Fruit fly (Drosophila melanogaster) whole organism, embryonic: ENCODE results near the gene mtTFB2.

Experiments used
- CG11504 ChIP-seq: fragments of 200-800 bp; sonication (Bioruptor generic); optimal IDR thresholded peaks from 3 replicates; lab custom pipeline; 2019; ENCODE audit warnings: missing biosample characterization, mild to moderate bottlenecking, missing genetic modification characterization, moderate library complexity
- CG12299 ChIP-seq: fragments of 200-800 bp; sonication (Bioruptor generic); optimal IDR thresholded peaks from 2 replicates; lab custom pipeline; 2018; ENCODE audit warnings: missing biosample characterization, mild to moderate bottlenecking, missing genetic modification characterization
- CG12769 ChIP-seq: fragments of 200-800 bp; sonication (Bioruptor generic); optimal IDR thresholded peaks from 2 replicates; lab custom pipeline; 2019; ENCODE audit warnings: missing biosample characterization, mild to moderate bottlenecking, missing genetic modification characterization, moderate library complexity
- CG13123 ChIP-seq: fragments of 200-800 bp; sonication (Bioruptor generic); optimal IDR thresholded peaks from 2 replicates; lab custom pipeline; 2016; ENCODE audit warnings: missing biosample characterization, missing genetic modification characterization
- CG1529 ChIP-seq: fragments of 200-800 bp; sonication (Bioruptor generic); optimal IDR thresholded peaks from 3 replicates; lab custom pipeline; 2018; ENCODE audit warnings: missing biosample characterization, missing genetic modification characterization
- CG17359 ChIP-seq: fragments of 200-800 bp; sonication (Bioruptor generic); optimal IDR thresholded peaks from 3 replicates; lab custom pipeline; 2018; ENCODE audit warnings: missing biosample characterization, mild to moderate bottlenecking, missing genetic modification characterization, moderate library complexity
- CG17361 ChIP-seq: fragments of 200-800 bp; sonication (Bioruptor generic); IDR thresholded peaks from 3 replicates; pipeline ENCODE4 v1.3.6; 2022; ENCODE audit warnings: missing biosample characterization, missing genetic modification characterization
- CG18599 ChIP-seq: fragments of 200-800 bp; sonication (Bioruptor generic); optimal IDR thresholded peaks from 3 replicates; lab custom pipeline; 2017; ENCODE audit warnings: missing biosample characterization, missing genetic modification characterization, mild to moderate bottlenecking, moderate library complexity, missing genetic modification reagents
- CG18619 ChIP-seq: fragments of 200-800 bp; sonication (Bioruptor generic); optimal IDR thresholded peaks from 3 replicates; lab custom pipeline; 2017; ENCODE audit warnings: missing biosample characterization, mild to moderate bottlenecking, missing genetic modification characterization
- CG2199 ChIP-seq: fragments of 200-800 bp; sonication (Bioruptor generic); IDR thresholded peaks from 3 replicates; pipeline ENCODE4 v1.3.6; 2022; ENCODE audit warnings: missing biosample characterization, missing genetic modification characterization
- CG2712 ChIP-seq: fragments of 200-800 bp; optimal IDR thresholded peaks from 3 replicates; lab custom pipeline; 2019; ENCODE audit warnings: missing biosample characterization, mild to moderate bottlenecking, missing genetic modification characterization, moderate library complexity
- CG2875 ChIP-seq: fragments of 200-800 bp; sonication (Bioruptor generic); optimal IDR thresholded peaks from 2 replicates; lab custom pipeline; 2017; ENCODE audit warnings: missing biosample characterization, mild to moderate bottlenecking, missing genetic modification characterization, missing genetic modification reagents
- CG30403 ChIP-seq: fragments of 200-800 bp; sonication (Bioruptor generic); optimal IDR thresholded peaks from 3 replicates; lab custom pipeline; 2016; ENCODE audit warnings: missing biosample characterization, missing genetic modification characterization
- CG31441 ChIP-seq: fragments of 200-800 bp; sonication (Bioruptor generic); IDR thresholded peaks from 2 replicates; pipeline ENCODE4 v1.3.6; 2022; ENCODE audit warnings: missing biosample characterization, missing genetic modification characterization
- CG34422 ChIP-seq: fragments of 200-800 bp; sonication (Bioruptor generic); IDR thresholded peaks from 3 replicates; pipeline ENCODE4 v1.3.6; 2022; ENCODE audit warnings: missing biosample characterization, missing genetic modification characterization
- CG4424 ChIP-seq: fragments of 200-800 bp; sonication (Bioruptor generic); optimal IDR thresholded peaks from 3 replicates; lab custom pipeline; 2016; ENCODE audit warnings: missing biosample characterization, missing genetic modification characterization
- CG6813 ChIP-seq: fragments of 200-800 bp; sonication (Bioruptor generic); optimal IDR thresholded peaks from 2 replicates; lab custom pipeline; 2017; ENCODE audit warnings: missing biosample characterization, missing genetic modification characterization, mild to moderate bottlenecking, moderate library complexity, missing genetic modification reagents
- CG7839 ChIP-seq: fragments of 200-800 bp; sonication (Bioruptor generic); optimal IDR thresholded peaks from 3 replicates; lab custom pipeline; 2018; ENCODE audit warnings: missing biosample characterization, mild to moderate bottlenecking, missing genetic modification characterization, moderate library complexity
- CG8290 ChIP-seq, 3 experiments: fragments of 200-800 bp; sonication (Bioruptor generic); optimal IDR thresholded peaks; 2 replicates each; lab custom pipeline; 2016 to 2019; ENCODE audit warnings: missing biosample characterization in 3 of 3, missing genetic modification characterization in 3 of 3, mild to moderate bottlenecking in 2 of 3, moderate library complexity in 1 of 3
- CG8388 ChIP-seq: fragments of 200-800 bp; sonication (Bioruptor generic); optimal IDR thresholded peaks from 2 replicates; lab custom pipeline; 2019; ENCODE audit warnings: missing biosample characterization, mild to moderate bottlenecking, missing genetic modification characterization, moderate library complexity
- CoRest ChIP-seq: fragments of 200-800 bp; sonication (Bioruptor generic); optimal IDR thresholded peaks from 3 replicates; lab custom pipeline; 2018; ENCODE audit warnings: missing biosample characterization, mild to moderate bottlenecking, missing genetic modification characterization, moderate library complexity
- Ets65A ChIP-seq: fragments of 200-800 bp; sonication (Bioruptor generic); peaks from one replicate; lab custom pipeline; 2016; ENCODE audit warnings: missing biosample characterization, missing genetic modification characterization
- HmgD ChIP-seq: fragments of 200-800 bp; sonication (Bioruptor generic); optimal IDR thresholded peaks from 3 replicates; lab custom pipeline; 2016; ENCODE audit warnings: missing biosample characterization, missing genetic modification characterization
- Hr51 ChIP-seq, 2 experiments: fragments of 200-800 bp; sonication (Bioruptor generic); optimal IDR thresholded peaks; 2 replicates in 1 of 2; 3 replicates in 1 of 2; lab custom pipeline; 2016 to 2018; ENCODE audit warnings: missing biosample characterization in 2 of 2, missing genetic modification characterization in 2 of 2, mild to moderate bottlenecking in 1 of 2, moderate library complexity in 1 of 2
- Med ChIP-seq: fragments of 200-800 bp; sonication (Bioruptor generic); peaks from one replicate; lab custom pipeline; 2016; ENCODE audit warnings: missing biosample characterization, missing genetic modification characterization, mild to moderate bottlenecking, inconsistent platforms, moderate library complexity
- Meics ChIP-seq: fragments of 200-800 bp; sonication (Bioruptor generic); optimal IDR thresholded peaks from 2 replicates; lab custom pipeline; 2017; ENCODE audit warnings: missing biosample characterization, mild to moderate bottlenecking, missing genetic modification characterization
- Oli ChIP-seq: fragments of 200-800 bp; sonication (Bioruptor generic); optimal IDR thresholded peaks from 2 replicates; lab custom pipeline; 2018; ENCODE audit warnings: missing biosample characterization, mild to moderate bottlenecking, missing genetic modification characterization, moderate library complexity
- PHDP ChIP-seq: fragments of 200-800 bp; sonication (Bioruptor generic); optimal IDR thresholded peaks from 3 replicates; lab custom pipeline; 2018; ENCODE audit warnings: missing biosample characterization, mild to moderate bottlenecking, missing genetic modification characterization, moderate library complexity
- Trl ChIP-seq, 3 experiments: fragments of >200 bp in 2 of 3; fragments of 200-800 bp in 1 of 3; sonication (Bioruptor generic) in 1 of 3; optimal IDR thresholded peaks; 2 replicates in 1 of 3; 3 replicates in 2 of 3; lab custom pipeline; 2016 to 2017; ENCODE audit warnings: missing biosample characterization in 1 of 3, missing genetic modification characterization in 1 of 3
- dmrt99B ChIP-seq: fragments of 200-800 bp; sonication (Bioruptor generic); optimal IDR thresholded peaks from 2 replicates; lab custom pipeline; 2018; ENCODE audit warnings: missing biosample characterization, mild to moderate bottlenecking, missing genetic modification characterization, moderate library complexity
- dysf ChIP-seq: fragments of 200-800 bp; sonication (Bioruptor generic); IDR thresholded peaks from 3 replicates; pipeline ENCODE4 v1.3.6; 2022; ENCODE audit warnings: missing biosample characterization, missing genetic modification characterization
- gsb-n ChIP-seq: fragments of 200-800 bp; sonication (Bioruptor generic); optimal IDR thresholded peaks from 3 replicates; lab custom pipeline; 2018; ENCODE audit warnings: missing biosample characterization, mild to moderate bottlenecking, missing genetic modification characterization
- kay ChIP-seq: fragments of 200-800 bp; sonication (Bioruptor generic); optimal IDR thresholded peaks from 2 replicates; lab custom pipeline; 2016; ENCODE audit warnings: missing biosample characterization, missing genetic modification characterization
- kni ChIP-seq: fragments of 200-800 bp; sonication (Bioruptor generic); optimal IDR thresholded peaks from 3 replicates; lab custom pipeline; 2017; ENCODE audit warnings: mild to moderate bottlenecking, missing biosample characterization, missing genetic modification reagents, missing genetic modification characterization
- nmo ChIP-seq: fragments of 200-800 bp; sonication (Bioruptor generic); optimal IDR thresholded peaks from 2 replicates; lab custom pipeline; 2018; ENCODE audit warnings: missing biosample characterization, mild to moderate bottlenecking, missing genetic modification characterization, moderate library complexity
- onecut ChIP-seq: fragments of 200-800 bp; sonication (Bioruptor generic); IDR thresholded peaks from 2 replicates; pipeline ENCODE4 v1.3.6; 2022; ENCODE audit warnings: missing biosample characterization, missing genetic modification characterization
- pan ChIP-seq, 4 experiments: fragments of >200 bp in 3 of 4; fragments of 200-800 bp in 1 of 4; sonication (Bioruptor generic) in 1 of 4; optimal IDR thresholded peaks in 3 of 4; IDR thresholded peaks in 1 of 4; 2 replicates each; pipeline versions ENCODE4 v1.3.6 to Lab custom; 2017 to 2022; ENCODE audit warnings: missing biosample characterization in 2 of 4, missing genetic modification characterization in 2 of 4, mixed read lengths in 1 of 4
- phol ChIP-seq: fragments of 200-800 bp; sonication (Bioruptor generic); optimal IDR thresholded peaks from 3 replicates; lab custom pipeline; 2018; ENCODE audit warnings: missing biosample characterization, mild to moderate bottlenecking, missing genetic modification characterization, moderate library complexity
- pros ChIP-seq: fragments of 200-800 bp; sonication (Bioruptor generic); optimal IDR thresholded peaks from 3 replicates; lab custom pipeline; 2019; ENCODE audit warnings: missing biosample characterization, mild to moderate bottlenecking, missing genetic modification characterization, moderate library complexity
- sc ChIP-seq, 3 experiments: fragments of >200 bp in 2 of 3; fragments of 200-800 bp in 1 of 3; sonication (Bioruptor generic) in 1 of 3; optimal IDR thresholded peaks; 2 replicates in 2 of 3; 3 replicates in 1 of 3; lab custom pipeline; 2017; ENCODE audit warnings: mild to moderate bottlenecking in 1 of 3, missing biosample characterization in 1 of 3, missing genetic modification characterization in 1 of 3, missing genetic modification reagents in 1 of 3
- scrt ChIP-seq: fragments of 200-800 bp; sonication (Bioruptor generic); optimal IDR thresholded peaks from 2 replicates; lab custom pipeline; 2018; ENCODE audit warnings: missing biosample characterization, mild to moderate bottlenecking, missing genetic modification characterization, moderate library complexity
- sna ChIP-seq: fragments of 200-800 bp; sonication (Bioruptor generic); IDR thresholded peaks from 2 replicates; pipeline ENCODE4 v1.3.6; 2022; ENCODE audit warnings: missing biosample characterization, missing genetic modification characterization; ENCODE audit not compliant: partially characterized antibody
- unpg ChIP-seq: fragments of 200-800 bp; sonication (Bioruptor generic); optimal IDR thresholded peaks from 3 replicates; lab custom pipeline; 2018; ENCODE audit warnings: missing biosample characterization, mild to moderate bottlenecking, missing genetic modification characterization, moderate library complexity

The mtTFB2 gene

dm6 chr3R:10032951-10033720 lies 12.2 kb upstream of the mtTFB2 start (continued):
- TF ChIP-seq HmgD (GFP tag; lab: Kevin White, UChicago): no peak
- TF ChIP-seq onecut (GFP tag; lab: Robert Waterston, UW): peak; percentile 90
- no peak for TF ChIP-seq CG8290 (GFP tag; optimal IDR thresholded peaks at IDR 0.05; lab: Kevin White, UChicago)
- peak in 1 of 2 experiments; percentile 11 for TF ChIP-seq CG8290 (tag; optimal IDR thresholded peaks at IDR 0.05; lab: Kevin White, UChicago)
- no peak for TF ChIP-seq sc (optimal IDR thresholded peaks at IDR 0.05; lab: Kevin White, UChicago)
- TF ChIP-seq sc (GFP tag; optimal IDR thresholded peaks at IDR 0.05; lab: Kevin White, UChicago): no peak
- TF ChIP-seq CG11504 (tag; lab: Kevin White, UChicago): peak; percentile 30
- peak; percentile 22 for TF ChIP-seq CG2712 (tag; lab: Kevin White, UChicago)
- TF ChIP-seq CG30403 (GFP tag; lab: Kevin White, UChicago): peak; percentile 12
- peak; percentile 11 for TF ChIP-seq CG2875 (GFP tag; lab: Kevin White, UChicago)
- TF ChIP-seq unpg (GFP tag; lab: Kevin White, UChicago): peak; percentile 30
- TF ChIP-seq Oli (tag; lab: Kevin White, UChicago): peak; percentile 17
- TF ChIP-seq CG18599 (GFP tag; lab: Kevin White, UChicago): peak; percentile 22
- no peak for TF ChIP-seq gsb-n (tag; lab: Kevin White, UChicago)
- peak; percentile 24 for TF ChIP-seq CG7839 (tag; lab: Kevin White, UChicago)
- TF ChIP-seq Hr51 (GFP tag; optimal IDR thresholded peaks at IDR 0.05; lab: Kevin White, UChicago): peak in 1 of 2 experiments; percentile 47
- TF ChIP-seq CG31441 (GFP tag; lab: Robert Waterston, UW): peak; percentile 48
- TF ChIP-seq CG18619 (GFP tag; lab: Kevin White, UChicago): peak; percentile 2
- TF ChIP-seq phol (tag; lab: Kevin White, UChicago): peak; percentile 24
- TF ChIP-seq Med (GFP tag; lab: Kevin White, UChicago): peak; percentile 49
- no peak for TF ChIP-seq CG13123 (GFP tag; lab: Kevin White, UChicago)
- TF ChIP-seq nmo (GFP tag; lab: Kevin White, UChicago): peak; percentile 44
- TF ChIP-seq PHDP (tag; lab: Kevin White, UChicago): peak; percentile 16
- TF ChIP-seq CG12769 (tag; lab: Kevin White, UChicago): peak; percentile 31
- TF ChIP-seq dysf (GFP tag; lab: Robert Waterston, UW): peak; percentile 44; the same call in 1 of the 3 replicates
- peak; percentile 25 for TF ChIP-seq CG4424 (GFP tag; lab: Kevin White, UChicago)
- TF ChIP-seq CG17361 (GFP tag; lab: Robert Waterston, UW): 0 out of 3 replicates have a peak, but pooled peaks have one; percentile 37
- peak; percentile 53 for TF ChIP-seq scrt (GFP tag; lab: Kevin White, UChicago)
- peak; percentile 80 for TF ChIP-seq Ets65A (GFP tag; lab: Kevin White, UChicago)

- TF ChIP-seq Oli (tag; lab: Kevin White, UChicago) (no peak), CG17359 (peak; percentile 37), CG6813 (GFP tag; lab: Kevin White, UChicago) (peak; percentile 19), CoRest (tag; lab: Kevin White, UChicago) (no peak), CG2199 (GFP tag; lab: Robert Waterston, UW) (0 out of 3 replicates have a peak, but pooled peaks have one; percentile 54), kni (peak; percentile 80), CG12299 (no peak), CG1529 (GFP tag; lab: Kevin White, UChicago) (no peak), pan (optimal IDR thresholded peaks at IDR 0.05; lab: Kevin White, UChicago) (no peak), pan (GFP tag; optimal IDR thresholded peaks at IDR 0.05 in 1 of 2, IDR thresholded peaks at IDR 0.05 in 1 of 2) (peak in 1 of 2 experiments; percentile 35), Meics (peak; percentile 89), sna (GFP tag; lab: Robert Waterston, UW) (0 out of 2 replicates have a peak, but pooled peaks have one; percentile 14), dmrt99B (tag; lab: Kevin White, UChicago) (peak; percentile 38), CG8388 (no peak), kay (GFP tag; lab: Kevin White, UChicago) (peak; percentile 80), CG34422 (GFP tag; lab: Robert Waterston, UW) (no peak), Trl (optimal IDR thresholded peaks at IDR 0.05; lab: Kevin White, UChicago) (peak; percentile 56 to 82), Trl (GFP tag; optimal IDR thresholded peaks at IDR 0.05; lab: Kevin White, UChicago) (no peak), pros (GFP tag; lab: Kevin White, UChicago) (peak; percentile 32)
Observed at dm6 chr3R:10034995-10035446, 10.4 kb upstream of the mtTFB2 start.
